Worm (Caenorhabditis elegans) whole organism, L4 larva: ENCODE measurements around the gene haf-1.

Experiments used
- D1046.2 ChIP-seq: fragments of 200-800 bp; sonication (Bioruptor generic); IDR thresholded peaks from 2 replicates; pipeline ENCODE4 v1.3.6; 2022; ENCODE audit warnings: missing genetic modification characterization, missing compliant biosample characterization
- F10B5.3 ChIP-seq: sonication (generic microtip); optimal IDR thresholded peaks from 2 replicates; lab custom pipeline; 2016; ENCODE audit warnings: mild to moderate bottlenecking, missing genetic modification characterization, missing compliant biosample characterization
- ama-1 ChIP-seq: fragments of 150-350 bp; optimal IDR thresholded peaks from 2 replicates; lab custom pipeline; 2014; ENCODE audit warnings: inconsistent platforms, mixed read lengths
- ceh-44 ChIP-seq: fragments of 200-800 bp; sonication (Bioruptor generic); IDR thresholded peaks from 2 replicates; pipeline ENCODE4 v1.3.6; 2022; ENCODE audit warnings: missing genetic modification reagents, missing genetic modification characterization, missing compliant biosample characterization
- ceh-82 ChIP-seq: sonication (generic microtip); optimal IDR thresholded peaks from 2 replicates; lab custom pipeline; 2017; ENCODE audit warnings: missing biosample characterization, missing genetic modification characterization
- duxl-1 ChIP-seq: sonication (generic microtip); optimal IDR thresholded peaks from 2 replicates; lab custom pipeline; 2016; ENCODE audit warnings: mild to moderate bottlenecking, missing genetic modification characterization, moderate library complexity, missing compliant biosample characterization; ENCODE audit not compliant: poor library complexity
- fos-1 ChIP-seq: fragments of 150-350 bp; optimal IDR thresholded peaks from 2 replicates; lab custom pipeline; 2014; ENCODE audit warnings: missing biosample characterization, missing genetic modification characterization
- lin-13 ChIP-seq: fragments of 150-350 bp; optimal IDR thresholded peaks from 2 replicates; lab custom pipeline; 2014; ENCODE audit warnings: missing biosample characterization, missing genetic modification reagents, missing genetic modification characterization
- mdt-29 ChIP-seq: fragments of 200-800 bp; sonication (Bioruptor generic); IDR thresholded peaks from 2 replicates; pipeline ENCODE4 v1.3.6; 2022; ENCODE audit warnings: missing genetic modification reagents, missing genetic modification characterization, missing compliant biosample characterization
- nhr-76 ChIP-seq: fragments of 150-350 bp; optimal IDR thresholded peaks from 2 replicates; lab custom pipeline; 2014; ENCODE audit warnings: missing biosample characterization, missing genetic modification characterization
- ztf-11 ChIP-seq: fragments of 150-350 bp; optimal IDR thresholded peaks from 2 replicates; lab custom pipeline; 2014; ENCODE audit warnings: missing biosample characterization, missing genetic modification characterization

DNA sequence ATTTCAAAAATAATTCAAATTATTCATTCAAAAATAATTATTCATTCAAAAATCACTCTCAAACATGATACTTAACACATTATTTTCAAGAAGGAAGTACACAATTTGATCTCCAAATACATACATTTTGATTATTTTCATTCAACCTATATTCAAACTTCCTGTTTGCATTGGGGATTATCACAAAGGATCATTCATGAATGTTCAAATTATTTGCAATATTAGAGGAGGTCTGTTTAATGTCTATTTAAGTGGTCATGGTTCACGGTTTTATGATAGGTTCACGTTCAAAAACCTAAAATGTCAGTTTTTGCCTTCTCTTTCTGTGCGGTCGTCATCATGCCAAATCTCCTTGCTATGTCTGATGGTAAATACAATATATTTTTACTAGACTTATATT is 15.1 kb upstream of the haf-1 start, which contains the start of gene clec-202:
- TF ChIP-seq nhr-76 (tag; lab: Kevin White, UChicago) = no peak
- no peak for TF ChIP-seq fos-1 (tag; lab: Kevin White, UChicago)
- TF ChIP-seq duxl-1 (tag; lab: Kevin White, UChicago) = no peak
- no peak for TF ChIP-seq lin-13 (GFP tag; lab: Kevin White, UChicago)
- no peak for TF ChIP-seq ztf-11 (tag; lab: Kevin White, UChicago)
- no peak for TF ChIP-seq ceh-44 (GFP tag; lab: Robert Waterston, UW)
- TF ChIP-seq mdt-29 = no peak
- no peak for TF ChIP-seq F10B5.3 (tag; lab: Kevin White, UChicago)
- no peak for TF ChIP-seq ama-1 (lab: Kevin White, UChicago)
- TF ChIP-seq ceh-82 (tag; lab: Kevin White, UChicago) = no peak
- TF ChIP-seq D1046.2 = no peak
